Worm (Caenorhabditis elegans) whole organism, L1 larva: ENCODE data around the gene F08B12.11.

ENCODE experiments used
- C04F5.9 ChIP-seq: sonication (generic microtip); optimal IDR thresholded peaks from 2 replicates; lab custom pipeline; 2016; ENCODE audit warnings: missing genetic modification characterization, missing compliant biosample characterization
- C16A3.4 ChIP-seq: fragments of 150-350 bp; optimal IDR thresholded peaks from 2 replicates; lab custom pipeline; 2014; ENCODE audit warnings: missing biosample characterization, missing genetic modification characterization
- C34B4.2 ChIP-seq: sonication (generic microtip); optimal IDR thresholded peaks from 2 replicates; lab custom pipeline; 2017; ENCODE audit warnings: mild to moderate bottlenecking, missing genetic modification characterization, missing compliant biosample characterization
- alr-1 ChIP-seq: fragments of 200-800 bp; sonication (Bioruptor generic); optimal IDR thresholded peaks from 2 replicates; lab custom pipeline; 2018; ENCODE audit warnings: borderline replicate concordance, mild to moderate bottlenecking, missing genetic modification characterization, missing compliant biosample characterization
- ceh-63 ChIP-seq: fragments of 200-800 bp; sonication (Bioruptor generic); optimal IDR thresholded peaks from 2 replicates; lab custom pipeline; 2018; ENCODE audit warnings: mild to moderate bottlenecking, missing genetic modification characterization, missing compliant biosample characterization
- ceh-82 ChIP-seq, 3 experiments: fragments of 150-350 bp in 1 of 3; sonication (generic microtip) in 2 of 3; optimal IDR thresholded peaks; 2 replicates each; lab custom pipeline; 2014 to 2017; ENCODE audit warnings: missing biosample characterization in 3 of 3, missing genetic modification characterization in 3 of 3
- ceh-88 ChIP-seq: fragments of 200-800 bp; sonication (Bioruptor generic); IDR thresholded peaks from 2 replicates; pipeline ENCODE4 v1.3.6; 2022; ENCODE audit warnings: missing genetic modification characterization, missing compliant biosample characterization
- dpl-1 ChIP-seq, 3 experiments: fragments of 150-350 bp in 2 of 3; sonication (generic microtip) in 1 of 3; optimal IDR thresholded peaks; 2 replicates each; lab custom pipeline; 2014 to 2017; ENCODE audit warnings: missing biosample characterization in 3 of 3, missing genetic modification characterization in 3 of 3, missing genetic modification reagents in 3 of 3
- dsc-1 ChIP-seq: sonication (generic microtip); optimal IDR thresholded peaks from 2 replicates; lab custom pipeline; 2016; ENCODE audit warnings: mild to moderate bottlenecking, missing genetic modification characterization, missing compliant biosample characterization
- efl-3 ChIP-seq: fragments of 200-800 bp; sonication (Bioruptor generic); optimal IDR thresholded peaks from 2 replicates; lab custom pipeline; 2018; ENCODE audit warnings: mild to moderate bottlenecking, missing genetic modification characterization, missing compliant biosample characterization
- egl-13 ChIP-seq: sonication (generic microtip); optimal IDR thresholded peaks from 2 replicates; lab custom pipeline; 2016; ENCODE audit warnings: missing genotype, missing genetic modification reagents, missing genetic modification characterization, missing compliant biosample characterization
- egl-27 ChIP-seq, 2 experiments: fragments of 150-350 bp in 1 of 2; sonication (generic microtip); optimal IDR thresholded peaks; 3 replicates each; lab custom pipeline; 2017 to 2018; ENCODE audit warnings: missing biosample characterization in 2 of 2, missing genetic modification characterization in 2 of 2, missing genetic modification reagents in 2 of 2
- fkh-10 ChIP-seq: sonication (generic microtip); optimal IDR thresholded peaks from 2 replicates; lab custom pipeline; 2017; ENCODE audit warnings: missing biosample characterization, missing genetic modification reagents, missing genetic modification characterization
- fkh-4 ChIP-seq: sonication (generic microtip); optimal IDR thresholded peaks from 2 replicates; lab custom pipeline; 2016; ENCODE audit warnings: missing compliant biosample characterization, missing genetic modification characterization, borderline replicate concordance
- fos-1 ChIP-seq: fragments of 150-350 bp; optimal IDR thresholded peaks from 2 replicates; lab custom pipeline; 2014; ENCODE audit warnings: missing biosample characterization, missing genetic modification characterization
- grh-1 ChIP-seq: fragments of 200-800 bp; sonication (Bioruptor generic); IDR thresholded peaks from 2 replicates; pipeline ENCODE4 v1.3.6; 2022; ENCODE audit warnings: missing genetic modification reagents, missing genetic modification characterization, missing compliant biosample characterization
- hlh-4 ChIP-seq: sonication (generic microtip); optimal IDR thresholded peaks from 2 replicates; lab custom pipeline; 2016; ENCODE audit warnings: mild to moderate bottlenecking, missing genetic modification characterization, missing compliant biosample characterization
- isw-1 ChIP-seq: fragments of 200-800 bp; sonication (Bioruptor generic); IDR thresholded peaks from 2 replicates; pipeline ENCODE4 v1.3.6; 2022; ENCODE audit warnings: missing genetic modification characterization, missing compliant biosample characterization
- jun-1 ChIP-seq: fragments of 150-350 bp; optimal IDR thresholded peaks from 2 replicates; lab custom pipeline; 2014; ENCODE audit warnings: missing biosample characterization, missing genetic modification reagents, missing genetic modification characterization
- lin-13 ChIP-seq: fragments of 150-350 bp; optimal IDR thresholded peaks from 2 replicates; lab custom pipeline; 2014; ENCODE audit warnings: missing biosample characterization, missing genetic modification reagents, missing genetic modification characterization
- lin-14 ChIP-seq: fragments of 200-800 bp; sonication (Bioruptor generic); optimal IDR thresholded peaks from 2 replicates; lab custom pipeline; 2018; ENCODE audit warnings: mild to moderate bottlenecking, missing genetic modification characterization, moderate library complexity, missing compliant biosample characterization
- lin-35 ChIP-seq, 2 experiments: fragments of 150-350 bp; optimal IDR thresholded peaks; 2 replicates each; lab custom pipeline; 2014; ENCODE audit warnings: missing biosample characterization in 2 of 2, missing genetic modification characterization in 2 of 2, missing genetic modification reagents in 2 of 2
- lir-3 ChIP-seq: sonication (generic microtip); optimal IDR thresholded peaks from 2 replicates; lab custom pipeline; 2016; ENCODE audit warnings: mild to moderate bottlenecking, missing genetic modification characterization, moderate library complexity, missing compliant biosample characterization; ENCODE audit not compliant: poor library complexity
- mab-9 ChIP-seq: fragments of 200-800 bp; sonication (Bioruptor generic); IDR thresholded peaks from 2 replicates; pipeline ENCODE4 v1.3.6; 2022; ENCODE audit warnings: missing genetic modification reagents, missing genetic modification characterization, missing compliant biosample characterization
- mdl-1 ChIP-seq, 2 experiments: fragments of 150-350 bp; optimal IDR thresholded peaks; 2 replicates each; lab custom pipeline; 2014 to 2017; ENCODE audit warnings: missing biosample characterization in 2 of 2, missing genetic modification characterization in 2 of 2, inconsistent platforms in 1 of 2
- mef-2 ChIP-seq: fragments of 150-350 bp; optimal IDR thresholded peaks from 2 replicates; lab custom pipeline; 2014; ENCODE audit warnings: missing biosample characterization, missing genetic modification characterization
- mep-1 ChIP-seq: fragments of 150-350 bp; optimal IDR thresholded peaks from 2 replicates; lab custom pipeline; 2014; ENCODE audit warnings: missing biosample characterization, missing genetic modification characterization
- nhr-11 ChIP-seq: fragments of 150-350 bp; optimal IDR thresholded peaks from 2 replicates; lab custom pipeline; 2014; ENCODE audit warnings: missing biosample characterization, missing genetic modification characterization
- nhr-12 ChIP-seq: sonication (generic microtip); optimal IDR thresholded peaks from 2 replicates; lab custom pipeline; 2017; ENCODE audit warnings: missing biosample characterization, missing genetic modification characterization
- nhr-20 ChIP-seq: sonication (generic microtip); optimal IDR thresholded peaks from 2 replicates; lab custom pipeline; 2016; ENCODE audit warnings: mild to moderate bottlenecking, missing genetic modification characterization, missing compliant biosample characterization
- nhr-237 ChIP-seq: fragments of 150-350 bp; optimal IDR thresholded peaks from 2 replicates; lab custom pipeline; 2014; ENCODE audit warnings: missing biosample characterization, missing genetic modification characterization
- nhr-71 ChIP-seq: sonication (generic microtip); optimal IDR thresholded peaks from 2 replicates; lab custom pipeline; 2016; ENCODE audit warnings: mild to moderate bottlenecking, missing genetic modification characterization, moderate library complexity, missing compliant biosample characterization
- nhr-77 ChIP-seq: fragments of 150-350 bp; optimal IDR thresholded peaks from 2 replicates; lab custom pipeline; 2014; ENCODE audit warnings: missing biosample characterization, missing genetic modification characterization
- nhr-84 ChIP-seq: sonication (generic microtip); optimal IDR thresholded peaks from 2 replicates; lab custom pipeline; 2017; ENCODE audit warnings: missing biosample characterization, missing genetic modification characterization
- pag-3 ChIP-seq: sonication (generic microtip); optimal IDR thresholded peaks from 2 replicates; lab custom pipeline; 2017; ENCODE audit warnings: missing genetic modification characterization, mild to moderate bottlenecking, missing compliant biosample characterization, antibody characterized with exemption, borderline replicate concordance; ENCODE audit not compliant: insufficient read depth
- pax-3 ChIP-seq: fragments of 200-800 bp; sonication (Bioruptor generic); optimal IDR thresholded peaks from 2 replicates; lab custom pipeline; 2018; ENCODE audit warnings: mild to moderate bottlenecking, missing genetic modification characterization, moderate library complexity, missing compliant biosample characterization
- skn-1 ChIP-seq: fragments of 150-350 bp; optimal IDR thresholded peaks from 2 replicates; lab custom pipeline; 2014; ENCODE audit warnings: missing biosample characterization, missing genetic modification characterization
- snpc-4 ChIP-seq: fragments of 150-350 bp; optimal IDR thresholded peaks from 2 replicates; lab custom pipeline; 2014; ENCODE audit warnings: missing biosample characterization, missing genetic modification characterization
- snu-23 ChIP-seq: sonication (generic microtip); optimal IDR thresholded peaks from 2 replicates; lab custom pipeline; 2016; ENCODE audit warnings: missing genetic modification characterization, missing compliant biosample characterization
- sox-4 ChIP-seq: sonication (generic microtip); optimal IDR thresholded peaks from 2 replicates; lab custom pipeline; 2016; ENCODE audit warnings: missing genetic modification characterization, missing compliant biosample characterization
- sptf-1 ChIP-seq: fragments of 150-350 bp; optimal IDR thresholded peaks from 2 replicates; lab custom pipeline; 2014; ENCODE audit warnings: missing biosample characterization, missing genetic modification characterization
- sup-37 ChIP-seq: fragments of 200-800 bp; sonication (Bioruptor generic); optimal IDR thresholded peaks from 2 replicates; lab custom pipeline; 2018; ENCODE audit warnings: mild to moderate bottlenecking, missing genetic modification characterization, missing compliant biosample characterization
- swsn-7 ChIP-seq: sonication (generic microtip); optimal IDR thresholded peaks from 2 replicates; lab custom pipeline; 2016; ENCODE audit warnings: missing genetic modification characterization, missing compliant biosample characterization
- unc-130 ChIP-seq: fragments of 150-350 bp; optimal IDR thresholded peaks from 2 replicates; lab custom pipeline; 2017; ENCODE audit warnings: missing biosample characterization, missing genetic modification characterization, inconsistent platforms
- unc-62 ChIP-seq: fragments of 150-350 bp; optimal IDR thresholded peaks from 2 replicates; lab custom pipeline; 2014; ENCODE audit warnings: missing biosample characterization, missing genetic modification reagents, missing genetic modification characterization
- unc-86 ChIP-seq: sonication (generic microtip); optimal IDR thresholded peaks from 2 replicates; lab custom pipeline; 2016; ENCODE audit warnings: missing genetic modification characterization, missing compliant biosample characterization
- unc-98 ChIP-seq: fragments of 200-800 bp; sonication (Bioruptor generic); IDR thresholded peaks from 2 replicates; pipeline ENCODE4 v1.3.6; 2022; ENCODE audit warnings: missing genetic modification characterization, missing compliant biosample characterization
- vab-15 ChIP-seq: sonication (generic microtip); optimal IDR thresholded peaks from 2 replicates; lab custom pipeline; 2017; ENCODE audit warnings: missing genotype, mild to moderate bottlenecking, missing genetic modification characterization, missing compliant biosample characterization
- zip-4 ChIP-seq: fragments of 200-800 bp; sonication (Bioruptor generic); optimal IDR thresholded peaks from 2 replicates; lab custom pipeline; 2018; ENCODE audit warnings: mild to moderate bottlenecking, missing genetic modification characterization, moderate library complexity, missing compliant biosample characterization
- ztf-11 ChIP-seq, 2 experiments: sonication (generic microtip); optimal IDR thresholded peaks; 2 replicates each; lab custom pipeline; 2016 to 2017; ENCODE audit warnings: missing genetic modification characterization in 2 of 2, missing biosample characterization in 1 of 2, missing compliant biosample characterization in 1 of 2
- ztf-4 ChIP-seq: fragments of 150-350 bp; optimal IDR thresholded peaks from 2 replicates; lab custom pipeline; 2014; ENCODE audit warnings: missing biosample characterization, missing genetic modification characterization

F08B12.11 gene

ce11 chrX:11414837-11415550, 30.1 kb downstream of the F08B12.11 start, which contains the start of gene pek-1:
Gene pek-1 (minus strand): TSS chrX:11414887.
- TF ChIP-seq snpc-4 (tag; lab: Kevin White, UChicago) (no peak), ceh-63 (no peak), nhr-20 (tag; lab: Kevin White, UChicago) (peak; percentile 78), nhr-71 (tag; lab: Kevin White, UChicago) (peak; percentile 88), unc-86 (tag; lab: Kevin White, UChicago) (no peak), ceh-82 (tag; optimal IDR thresholded peaks at IDR 0.05; lab: Kevin White, UChicago) (peak in 2 of 3 experiments; percentile 6 to 46), unc-130 (tag; lab: Kevin White, UChicago) (peak; percentile 11), dsc-1 (tag; lab: Kevin White, UChicago) (peak; percentile 24), snu-23 (GFP tag; lab: Kevin White, UChicago) (peak; percentile 70), nhr-84 (no peak), dpl-1 (GFP tag; optimal IDR thresholded peaks at IDR 0.05; lab: Kevin White, UChicago) (peak in 1 of 3 experiments; percentile 47), fkh-10 (no peak), jun-1 (peak; percentile 13), nhr-12 (tag; lab: Kevin White, UChicago) (no peak), lin-14 (GFP tag; lab: Kevin White, UChicago) (peak; percentile 71), alr-1 (tag; lab: Kevin White, UChicago) (no peak), lir-3 (tag; lab: Kevin White, UChicago) (peak; percentile 48), swsn-7 (tag; lab: Kevin White, UChicago) (peak; percentile 56), zip-4 (GFP tag; lab: Kevin White, UChicago) (no peak), mep-1 (tag; lab: Kevin White, UChicago) (peak; percentile 70), pag-3 (no peak), ztf-4 (peak; percentile 17), lin-13 (GFP tag; lab: Kevin White, UChicago) (peak; percentile 29), lin-35 (GFP tag; optimal IDR thresholded peaks at IDR 0.05; lab: Kevin White, UChicago) (peak; percentile 31 to 43), mab-9 (GFP tag; lab: Robert Waterston, UW) (no peak), hlh-4 (tag; lab: Kevin White, UChicago) (no peak), nhr-237 (tag; lab: Kevin White, UChicago) (no peak), skn-1 (tag; lab: Kevin White, UChicago) (peak; percentile 22), egl-13 (tag; lab: Kevin White, UChicago) (peak; percentile 15), sptf-1 (tag; lab: Kevin White, UChicago) (no peak), unc-62 (GFP tag; lab: Kevin White, UChicago) (no peak), grh-1 (GFP tag; lab: Robert Waterston, UW) (0 out of 2 replicates have a peak, but pooled peaks have one; percentile 12), mdl-1 (tag; optimal IDR thresholded peaks at IDR 0.05; lab: Kevin White, UChicago) (peak in 1 of 2 experiments; percentile 91), nhr-11 (peak; percentile 18), nhr-77 (tag; lab: Kevin White, UChicago) (peak; percentile 36), vab-15 (no peak), isw-1 (GFP tag; lab: Robert Waterston, UW) (no peak), ceh-88 (GFP tag; lab: Robert Waterston, UW) (no peak), egl-27 (tag; optimal IDR thresholded peaks at IDR 0.05; lab: Kevin White, UChicago) (no peak), mef-2 (tag; lab: Kevin White, UChicago) (no peak), fkh-4 (no peak), fos-1 (tag; lab: Kevin White, UChicago) (no peak), ztf-11 (tag; optimal IDR thresholded peaks at IDR 0.05; lab: Kevin White, UChicago) (peak in 1 of 2 experiments; percentile 35), unc-98 (GFP tag; lab: Robert Waterston, UW) (no peak), sox-4 (tag; lab: Kevin White, UChicago) (no peak), pax-3 (tag; lab: Kevin White, UChicago) (no peak), sup-37 (peak; percentile 19), C34B4.2 (tag; lab: Kevin White, UChicago) (no peak), C04F5.9 (tag; lab: Kevin White, UChicago) (no peak), efl-3 (GFP tag; lab: Kevin White, UChicago) (no peak), C16A3.4 (peak; percentile 10)
